Worm (Caenorhabditis elegans): ENCODE results near the gene let-19.

- TF ChIP-seq ceh-24 (tag; optimal IDR thresholded peaks at IDR 0.05) = no peak
- TF ChIP-seq elt-4 (tag; optimal IDR thresholded peaks at IDR 0.05) = no peak
- no peak for TF ChIP-seq mec-3 (tag; optimal IDR thresholded peaks at IDR 0.05; ENCODE audit: borderline replicate concordance)
- TF ChIP-seq ceh-45 (GFP tag; IDR thresholded peaks at IDR 0.05) = no peak
- no peak for TF ChIP-seq unc-55 (GFP tag; optimal IDR thresholded peaks at IDR 0.05)
Observed at ce11 chrII:8764332-8764731, 6.4 kb upstream of the let-19 start.
